Fruit fly (Drosophila melanogaster): ENCODE measurements around the gene CG32263.

Gene CG32263

dm6 chr3L:3802677-3803076 lies 8.2 kb downstream of the CG32263 start (continued):
- peak; percentile 83 for TF ChIP-seq CG7786 (GFP tag; optimal IDR thresholded peaks at IDR 0.05)
- TF ChIP-seq dm (GFP tag; optimal IDR thresholded peaks at IDR 0.05) = peak; percentile 64
- TF ChIP-seq CG9437 (GFP tag; optimal IDR thresholded peaks at IDR 0.05) = peak; percentile 49
- no peak for TF ChIP-seq Hr78 (GFP tag; optimal IDR thresholded peaks at IDR 0.05)
- no peak for TF ChIP-seq inv (GFP tag; IDR thresholded peaks at IDR 0.05; ENCODE audit: partially characterized antibody)
- 0 out of 3 replicates have a peak, but pooled peaks have one; percentile 45 for TF ChIP-seq CG11560 (tag; IDR thresholded peaks at IDR 0.05)
- TF ChIP-seq trem (tag; optimal IDR thresholded peaks at IDR 0.05) = peak; percentile 4
- TF ChIP-seq Dip3 (GFP tag; optimal IDR thresholded peaks at IDR 0.05) = peak; percentile 78
- TF ChIP-seq CG18476 (GFP tag; optimal IDR thresholded peaks at IDR 0.05) = peak; percentile 23
- TF ChIP-seq pros (GFP tag; optimal IDR thresholded peaks at IDR 0.05) = no peak
- TF ChIP-seq Six4 (GFP tag; optimal IDR thresholded peaks at IDR 0.05) = peak; percentile 34
- peak; percentile 42 for TF ChIP-seq CG1792 (GFP tag; optimal IDR thresholded peaks at IDR 0.05)
- peak; percentile 13 for TF ChIP-seq CG2875 (GFP tag; optimal IDR thresholded peaks at IDR 0.05)
- peak; percentile 65 for TF ChIP-seq Oaz (GFP tag; IDR thresholded peaks at IDR 0.05)
- TF ChIP-seq CG18764 (GFP tag; optimal IDR thresholded peaks at IDR 0.05) = no peak
- no peak for TF ChIP-seq Usf (GFP tag; optimal IDR thresholded peaks at IDR 0.05)
- peak; percentile 73 for TF ChIP-seq CG17328 (GFP tag; IDR thresholded peaks at IDR 0.05)
- TF ChIP-seq Mes4 (GFP tag; optimal IDR thresholded peaks at IDR 0.05) = peak; percentile 54
- TF ChIP-seq CG34224 (GFP tag; IDR thresholded peaks at IDR 0.05; ENCODE audit: partially characterized antibody) = no peak
- peak; percentile 88 for TF ChIP-seq mam (GFP tag; optimal IDR thresholded peaks at IDR 0.05)
- peak; percentile 77 for TF ChIP-seq caup (GFP tag; optimal IDR thresholded peaks at IDR 0.05; ENCODE audit: severe bottlenecking)
- no peak; the same call in 1 of the 2 replicates for TF ChIP-seq CkIIα-i1 (GFP tag; IDR thresholded peaks at IDR 0.05)
- TF ChIP-seq gt (GFP tag; IDR thresholded peaks at IDR 0.05) = 0 out of 2 replicates have a peak, but pooled peaks have one; percentile 25
- TF ChIP-seq Pdp1 (GFP tag; optimal IDR thresholded peaks at IDR 0.05) = peak; percentile 69 to 77
- TF ChIP-seq Nf-YB (GFP tag; optimal IDR thresholded peaks at IDR 0.05) = peak; percentile 37
- peak; percentile 66 for TF ChIP-seq CG17359 (tag; optimal IDR thresholded peaks at IDR 0.05)
- no peak for TF ChIP-seq CG2199 (GFP tag; IDR thresholded peaks at IDR 0.05)
- TF ChIP-seq CG11398 (GFP tag; optimal IDR thresholded peaks at IDR 0.05) = peak; percentile 55
- no peak for TF ChIP-seq lov (optimal IDR thresholded peaks at IDR 0.05)
- TF ChIP-seq lov (GFP tag; IDR thresholded peaks at IDR 0.05) = peak; percentile 26; the same call in 1 of the 3 replicates
- TF ChIP-seq cad (GFP tag; optimal IDR thresholded peaks at IDR 0.05) = no peak
- peak; percentile 35 for TF ChIP-seq Atf3 (GFP tag; optimal IDR thresholded peaks at IDR 0.05)
- 0 out of 2 replicates have a peak, but pooled peaks have one; percentile 13 for TF ChIP-seq sim (GFP tag; IDR thresholded peaks at IDR 0.05)
- TF ChIP-seq CG14860 (GFP tag; IDR thresholded peaks at IDR 0.05; ENCODE audit: partially characterized antibody) = no peak
- no peak for TF ChIP-seq Eip74EF (GFP tag; optimal IDR thresholded peaks at IDR 0.05)
- TF ChIP-seq CG10543 (GFP tag; optimal IDR thresholded peaks at IDR 0.05) = peak; percentile 92
- TF ChIP-seq Blimp-1 (GFP tag; optimal IDR thresholded peaks at IDR 0.05) = peak; percentile 26
- no peak for TF ChIP-seq knrl (GFP tag; IDR thresholded peaks at IDR 0.05; ENCODE audit: partially characterized antibody)
- peak; percentile 56 for TF ChIP-seq gcm2 (GFP tag; optimal IDR thresholded peaks at IDR 0.05)
- TF ChIP-seq kah (GFP tag; optimal IDR thresholded peaks at IDR 0.05) = no peak
- peak; percentile 75; the same call in 1 of the 2 replicates for TF ChIP-seq CG16779 (GFP tag; IDR thresholded peaks at IDR 0.05)
- TF ChIP-seq CG32767 (GFP tag; IDR thresholded peaks at IDR 0.05) = peak; percentile 68; the same call in 1 of the 2 replicates
- TF ChIP-seq phol (tag; optimal IDR thresholded peaks at IDR 0.05) = peak; percentile 40
- peak; percentile 63 for TF ChIP-seq bab2 (GFP tag; optimal IDR thresholded peaks at IDR 0.05)
- peak; percentile 53; the same call in 1 of the 2 replicates for TF ChIP-seq Taf1 (GFP tag; IDR thresholded peaks at IDR 0.05)
- TF ChIP-seq org-1 (GFP tag; optimal IDR thresholded peaks at IDR 0.05) = peak; percentile 60
- TF ChIP-seq CG2116 (GFP tag; optimal IDR thresholded peaks at IDR 0.05) = peak; percentile 3
- no peak for TF ChIP-seq CG17186 (GFP tag; optimal IDR thresholded peaks at IDR 0.05)
- peak; percentile 78 for TF ChIP-seq Meics (GFP tag; optimal IDR thresholded peaks at IDR 0.05)

Data from whole organism, embryonic.